Fruit fly (Drosophila melanogaster): ENCODE measurements around the gene CG5139.

CG5139 gene

DNA sequence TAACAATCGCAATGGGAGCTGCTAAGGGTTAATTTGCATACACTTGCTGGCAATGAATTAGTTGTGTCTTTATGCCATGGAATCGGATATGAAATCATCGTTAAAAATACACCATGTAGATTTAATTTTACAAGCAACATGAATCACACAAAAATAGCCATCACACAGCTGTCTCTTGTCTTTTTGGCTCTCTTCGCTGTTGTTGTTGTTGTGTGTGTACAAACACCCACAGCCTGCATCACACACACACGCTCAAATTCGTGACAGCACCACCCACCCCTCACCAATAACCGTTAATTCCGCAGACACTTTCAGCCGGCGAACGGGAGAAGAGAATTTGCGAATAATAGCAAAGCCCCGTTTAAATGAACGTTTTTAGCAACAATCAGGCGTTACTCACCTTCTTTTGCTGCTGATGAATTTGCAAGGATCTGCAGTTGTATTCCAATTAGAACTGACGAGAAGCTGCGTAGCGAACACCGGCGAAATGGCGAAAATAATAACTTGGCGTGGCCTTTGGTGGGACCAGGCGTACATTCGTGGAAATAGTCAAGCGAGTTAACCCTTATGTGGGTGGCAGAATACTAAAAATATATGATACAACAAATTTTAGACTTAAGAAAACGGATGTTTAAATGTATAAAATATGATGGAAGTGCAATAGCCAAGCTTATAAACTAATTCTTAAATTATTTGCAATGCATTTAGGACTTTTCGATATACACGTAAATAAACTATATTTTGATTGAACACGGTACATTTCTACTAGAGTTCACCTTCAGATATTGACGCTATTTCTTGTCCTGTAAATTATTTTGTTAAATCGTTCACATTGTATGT, 41.2 kb downstream of the CG5139 start, which contains the start of gene capt (continued):
- TF ChIP-seq CG15336 (GFP tag; IDR thresholded peaks at IDR 0.05) (peak; percentile 37; the same call in 1 of the 2 replicates), topi (GFP tag; optimal IDR thresholded peaks at IDR 0.05) (peak; percentile 27), Met (GFP tag; optimal IDR thresholded peaks at IDR 0.05) (peak; percentile 59), lz (GFP tag; optimal IDR thresholded peaks at IDR 0.05) (peak; percentile 59), Sox15 (GFP tag; optimal IDR thresholded peaks at IDR 0.05) (peak; percentile 8)

DNA sequence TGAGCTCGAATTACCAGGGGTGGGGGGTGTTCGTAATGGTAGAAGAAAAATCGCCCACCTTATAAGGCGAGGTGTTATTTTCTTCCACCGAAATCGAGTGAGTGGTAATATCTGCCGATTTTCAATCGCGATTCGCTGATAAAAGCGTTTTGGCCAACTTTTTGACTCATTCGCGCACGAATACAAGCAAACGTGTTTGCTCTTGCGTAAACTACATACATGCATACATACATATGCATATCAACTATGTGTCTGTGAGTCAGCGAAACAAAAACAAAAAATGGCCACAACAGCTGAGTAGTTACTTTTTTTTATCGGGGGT, 41.7 kb downstream of the CG5139 start:
- TF ChIP-seq CG6854 (GFP tag; optimal IDR thresholded peaks at IDR 0.05) (no peak), CG3919 (GFP tag; optimal IDR thresholded peaks at IDR 0.05) (peak; percentile 7), Ets21C (GFP tag; optimal IDR thresholded peaks at IDR 0.05) (no peak), vri (GFP tag; optimal IDR thresholded peaks at IDR 0.05) (peak; percentile 40), Eip93F (GFP tag; optimal IDR thresholded peaks at IDR 0.05) (no peak)

DNA sequence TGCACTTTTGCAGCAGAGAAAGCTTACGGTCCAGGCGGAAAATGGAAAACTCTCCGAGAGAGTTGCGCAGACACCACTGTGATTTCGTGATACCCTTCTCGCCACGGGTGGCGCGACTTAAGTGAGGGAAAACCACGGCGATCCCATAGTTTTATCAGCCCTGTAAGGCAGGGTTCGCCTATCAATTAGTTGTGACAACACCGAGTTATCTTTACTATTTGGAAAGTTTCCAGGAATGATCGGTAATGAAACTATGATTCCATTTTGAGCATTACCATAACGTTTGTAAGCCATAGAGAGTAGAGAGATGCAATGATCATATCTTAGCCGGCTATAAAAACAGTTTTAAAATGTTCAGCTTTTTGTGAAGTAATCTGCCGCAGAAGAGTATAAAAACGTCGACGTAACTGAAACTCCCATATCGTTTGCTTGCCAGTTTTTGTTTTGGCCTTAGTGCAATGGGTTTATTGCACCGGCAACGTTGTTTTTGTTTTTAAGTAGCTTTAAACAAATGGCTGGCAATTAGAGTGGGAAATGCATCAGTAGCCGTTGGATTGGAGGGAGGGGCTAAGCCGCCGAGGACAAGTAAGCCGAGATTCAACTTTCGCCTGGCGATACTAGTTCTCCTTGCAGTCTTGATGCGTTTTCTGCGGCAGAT, 42.3 kb downstream of the CG5139 start:
- TF ChIP-seq CG32006 (GFP tag; optimal IDR thresholded peaks at IDR 0.05), result peak; percentile 77
- TF ChIP-seq Eip78C (GFP tag), result peak; percentile 60
- TF ChIP-seq CG8119 (GFP tag; IDR thresholded peaks at IDR 0.05), result peak; percentile 77
- no peak for TF ChIP-seq Sox102F (GFP tag; optimal IDR thresholded peaks at IDR 0.05)
- TF ChIP-seq dac (GFP tag; optimal IDR thresholded peaks at IDR 0.05), result peak; percentile 59
- no peak for TF ChIP-seq fd85E (GFP tag; optimal IDR thresholded peaks at IDR 0.05)
- peak in 1 of 2 experiments; percentile 24 for TF ChIP-seq salr (GFP tag; optimal IDR thresholded peaks at IDR 0.05)
- no peak for TF ChIP-seq CG10669 (GFP tag; optimal IDR thresholded peaks at IDR 0.05)

DNA sequence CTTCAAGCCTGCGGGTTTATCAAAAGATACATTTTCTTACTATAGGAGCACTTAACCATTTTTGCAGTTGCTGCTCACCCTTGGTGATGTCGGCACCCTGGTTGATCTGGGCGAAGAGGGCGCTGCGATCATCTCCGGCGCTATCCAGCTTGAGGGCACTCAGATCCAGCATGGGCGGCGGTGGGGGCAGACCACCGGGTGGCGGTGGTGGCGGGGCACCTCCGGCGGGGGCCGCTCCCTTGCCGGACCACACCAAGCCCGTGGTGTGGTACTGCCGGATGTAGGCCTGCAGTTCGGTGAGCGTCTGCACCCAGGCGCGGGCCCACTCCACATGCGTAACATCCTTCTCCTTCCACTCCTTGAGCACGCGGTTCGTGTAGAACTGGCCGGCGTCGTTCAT, 46.4 kb downstream of the CG5139 start:
- no peak for TF ChIP-seq Hr39 (GFP tag; optimal IDR thresholded peaks at IDR 0.05)
- no peak for TF ChIP-seq acj6 (GFP tag; optimal IDR thresholded peaks at IDR 0.05)
- no peak for TF ChIP-seq CG10669 (GFP tag; optimal IDR thresholded peaks at IDR 0.05)
- TF ChIP-seq CG6854 (GFP tag; optimal IDR thresholded peaks at IDR 0.05), result no peak
- no peak for TF ChIP-seq Ets96B (tag; optimal IDR thresholded peaks at IDR 0.05)
- TF ChIP-seq cyc (GFP tag; optimal IDR thresholded peaks at IDR 0.05), result no peak
- TF ChIP-seq esn (GFP tag; optimal IDR thresholded peaks at IDR 0.05), result no peak

DNA sequence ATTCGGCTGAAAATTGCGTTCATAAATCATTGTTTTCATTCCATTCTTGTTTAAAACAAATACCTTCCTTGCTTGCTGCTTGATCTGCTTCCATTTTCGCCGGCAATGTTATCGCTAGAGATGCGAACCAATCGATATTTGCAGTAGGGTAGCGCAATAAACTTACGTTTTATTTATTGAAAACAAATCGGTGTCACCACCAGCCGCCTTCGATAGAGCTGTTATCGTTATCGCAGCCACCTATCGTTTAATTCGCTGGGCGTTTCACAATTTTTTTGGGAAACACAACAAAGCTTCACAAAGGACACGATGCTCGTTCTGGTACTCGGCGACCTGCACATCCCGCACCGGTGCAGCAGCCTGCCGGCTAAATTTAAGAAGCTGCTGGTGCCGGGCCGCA, 48.5 kb downstream of the CG5139 start, which contains the start of the genes Tfb4 and Vps29:
Tfb4 (minus strand) TSS at position 124 of the 400 bp plus-strand sequence.
Vps29 (plus strand) TSS at position 213 of the 400 bp plus-strand sequence.
- TF ChIP-seq CG15336 (GFP tag; IDR thresholded peaks at IDR 0.05) (no peak; the same call in 1 of the 2 replicates), achi (GFP tag; optimal IDR thresholded peaks at IDR 0.05) (no peak), Lpt (GFP tag; optimal IDR thresholded peaks at IDR 0.05) (no peak), esn (GFP tag; optimal IDR thresholded peaks at IDR 0.05) (peak; percentile 70), CG31627 (GFP tag; optimal IDR thresholded peaks at IDR 0.05) (peak; percentile 48), eg (GFP tag; IDR thresholded peaks at IDR 0.05) (peak; percentile 58; the same call in 2 of the 3 replicates), lz (GFP tag; optimal IDR thresholded peaks at IDR 0.05) (peak; percentile 42), CG6163 (GFP tag; IDR thresholded peaks at IDR 0.05) (peak; percentile 78), CG3032 (tag; optimal IDR thresholded peaks at IDR 0.05) (peak; percentile 31)
